Worm (Caenorhabditis elegans): Measurements from ENCODE around the gene F59B10.5.
"Not testable (repeated sequence)": the region's sequence is repeated elsewhere in the genome, so short reads cannot be mapped to it uniquely, and the experiment has no call there.

F59B10.5 gene

DNA sequence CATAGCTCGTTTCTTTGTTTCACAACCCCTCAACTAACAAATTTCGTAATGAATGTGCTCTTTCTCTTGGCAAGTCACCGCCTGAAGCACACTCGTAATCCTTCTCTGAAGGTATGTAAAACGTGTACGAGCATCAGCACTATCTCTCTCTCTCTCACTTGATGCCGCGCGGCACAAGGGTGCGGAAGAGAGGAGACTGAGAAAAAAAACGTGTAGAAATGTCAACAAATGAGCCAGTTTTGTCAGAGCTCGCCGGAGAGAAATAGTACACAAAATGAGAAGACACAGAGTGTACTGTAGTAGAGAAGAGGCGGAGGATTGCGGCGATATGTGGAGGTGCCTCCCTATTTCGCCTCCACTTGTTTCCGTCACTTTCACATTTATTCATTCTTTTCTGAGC, 13.2 kb downstream of the F59B10.5 start, which contains the start of gene F59B10.3:
Gene F59B10.3 (plus strand): TSS at position 301 of the 400 bp plus-strand sequence.
- no peak for TF ChIP-seq unc-62 (GFP tag; optimal IDR thresholded peaks at IDR 0.05)

DNA sequence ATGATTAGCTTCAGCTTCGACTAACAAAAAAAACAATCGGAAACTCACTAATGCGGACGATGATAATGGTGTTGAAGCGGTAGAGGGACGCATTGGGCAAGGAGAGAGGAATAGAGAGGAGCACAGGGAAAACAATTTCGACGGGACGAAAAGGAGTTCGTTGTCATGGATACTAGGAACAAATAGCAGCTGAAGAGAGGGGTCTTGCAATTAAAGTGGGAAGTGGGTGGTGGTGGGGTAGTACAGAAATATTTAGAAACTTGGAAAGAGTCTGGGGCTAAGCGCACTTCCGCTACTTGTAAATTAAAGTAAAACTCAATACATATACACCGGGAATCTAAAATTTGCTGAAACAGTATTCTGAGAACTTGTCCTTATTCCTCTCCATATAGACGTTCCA, 13.7 kb downstream of the F59B10.5 start, which contains the start of gene F59B10.2:
Gene F59B10.2 (minus strand): TSS at position 101 of the 400 bp plus-strand sequence.
- TF ChIP-seq unc-62 (GFP tag; optimal IDR thresholded peaks at IDR 0.05), result no peak

DNA sequence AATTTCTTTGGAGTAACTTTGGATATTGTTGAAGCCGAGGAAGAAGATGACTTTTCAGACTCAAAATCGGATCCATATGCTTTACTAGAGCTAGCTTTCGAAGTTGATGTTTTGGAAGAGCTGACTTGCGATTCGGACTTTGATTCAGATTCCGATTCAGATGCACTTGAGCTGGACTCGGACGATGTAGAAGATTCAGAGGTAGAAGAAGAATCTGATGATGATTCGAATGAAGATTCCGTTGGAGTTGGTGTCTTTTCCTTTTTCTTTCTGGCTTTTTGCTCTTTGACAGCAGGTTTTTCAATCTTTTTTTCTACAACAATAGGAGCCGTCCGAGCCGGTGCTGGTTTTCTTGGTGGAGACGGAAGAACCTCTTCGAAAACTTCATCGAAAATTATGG, 15.6 kb downstream of the F59B10.5 start:
- no peak for TF ChIP-seq unc-62 (GFP tag; optimal IDR thresholded peaks at IDR 0.05)

DNA sequence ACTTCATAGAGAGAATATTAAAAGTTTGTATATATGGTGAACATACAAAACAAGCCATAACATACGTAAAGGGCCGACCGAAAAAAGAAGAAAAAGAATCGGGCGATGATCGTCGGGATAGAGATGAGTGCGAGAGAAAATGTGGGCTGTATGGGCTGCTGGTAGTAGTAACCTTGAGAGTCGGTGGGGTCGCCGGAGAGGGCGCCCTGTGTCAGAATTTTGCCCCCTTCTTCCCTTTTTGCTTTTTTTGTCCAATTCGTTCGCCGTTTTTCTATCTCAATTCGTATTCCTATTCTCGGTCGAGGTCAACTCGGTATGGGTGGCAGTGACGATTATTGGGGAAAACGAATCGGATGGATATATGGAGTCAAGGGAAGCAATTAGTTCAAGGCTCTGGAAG, 17.5 kb downstream of the F59B10.5 start:
- no peak for TF ChIP-seq unc-62 (GFP tag; optimal IDR thresholded peaks at IDR 0.05)

DNA sequence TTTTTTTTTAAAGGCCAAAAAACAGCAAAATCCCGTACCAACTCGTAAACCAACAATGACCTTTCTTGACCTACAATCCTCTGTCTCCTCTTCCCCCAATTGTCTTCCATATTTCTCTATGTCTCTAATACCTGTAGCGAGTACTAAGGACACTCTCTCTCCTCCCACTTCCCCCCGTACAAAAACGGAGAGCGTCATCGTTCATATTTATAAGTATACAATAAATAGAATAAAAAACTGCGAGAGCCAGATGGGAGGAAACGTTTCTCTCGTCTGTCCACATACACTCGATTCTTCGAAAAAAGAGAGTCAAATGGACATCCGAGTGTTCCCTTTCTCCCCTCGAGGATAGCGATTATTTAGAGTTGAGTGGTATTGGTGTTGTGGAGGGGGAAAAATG, 18.8 kb downstream of the F59B10.5 start:
- TF ChIP-seq unc-62 (GFP tag; optimal IDR thresholded peaks at IDR 0.05), result no peak

DNA sequence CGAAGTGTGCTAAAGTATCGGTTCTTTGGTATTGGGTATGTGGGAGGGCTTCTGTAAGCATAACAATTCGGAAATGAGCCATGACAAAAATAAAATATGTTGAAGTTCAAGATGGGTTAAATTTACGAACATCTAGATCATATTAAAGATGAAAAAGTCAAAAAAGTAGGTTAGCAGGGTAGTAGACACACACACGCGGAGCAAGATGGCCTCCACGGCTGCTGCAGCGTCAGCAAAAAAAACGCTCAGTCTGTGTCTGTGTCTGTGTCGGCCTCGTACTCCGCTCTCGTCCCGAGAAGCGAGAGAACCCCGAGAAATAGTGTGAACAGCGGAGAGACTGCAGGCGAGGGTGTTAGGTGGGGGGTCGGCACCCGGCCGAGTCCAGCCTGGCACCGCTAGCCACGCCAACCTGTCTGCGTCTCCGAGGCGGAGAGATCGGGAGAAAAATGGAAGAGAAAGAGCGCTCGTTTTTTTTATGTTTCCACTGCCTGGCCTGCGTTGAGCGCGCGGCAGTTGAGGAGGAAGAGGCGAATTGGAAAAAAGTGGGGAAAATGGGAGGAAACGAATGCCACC, 20.9 kb downstream of the F59B10.5 start, which contains the start of gene myrf-1:
Gene myrf-1 (minus strand): TSS at position 51 of the 573 bp plus-strand sequence.
- no peak for TF ChIP-seq unc-62 (GFP tag; optimal IDR thresholded peaks at IDR 0.05)

DNA sequence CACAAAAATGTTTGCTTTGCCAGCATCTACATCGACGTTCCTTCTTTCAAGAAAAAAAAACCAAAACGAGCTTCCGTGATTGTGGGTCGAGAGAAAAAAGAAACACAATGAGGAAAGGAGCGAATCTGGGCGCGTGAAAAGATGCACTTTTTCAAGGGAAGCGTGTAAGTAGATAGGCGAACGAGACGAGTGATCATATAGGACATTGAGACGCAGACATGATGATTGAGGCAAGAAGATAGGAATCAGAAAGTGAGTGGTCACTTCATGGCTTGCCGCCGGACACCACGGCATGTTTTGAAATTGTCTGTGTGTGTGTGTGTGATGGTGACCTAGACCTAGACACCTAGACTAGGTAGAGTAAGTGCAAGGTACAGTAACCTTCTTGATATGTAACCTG, 21.9 kb downstream of the F59B10.5 start:
- TF ChIP-seq unc-62 (GFP tag; optimal IDR thresholded peaks at IDR 0.05), result no peak

DNA sequence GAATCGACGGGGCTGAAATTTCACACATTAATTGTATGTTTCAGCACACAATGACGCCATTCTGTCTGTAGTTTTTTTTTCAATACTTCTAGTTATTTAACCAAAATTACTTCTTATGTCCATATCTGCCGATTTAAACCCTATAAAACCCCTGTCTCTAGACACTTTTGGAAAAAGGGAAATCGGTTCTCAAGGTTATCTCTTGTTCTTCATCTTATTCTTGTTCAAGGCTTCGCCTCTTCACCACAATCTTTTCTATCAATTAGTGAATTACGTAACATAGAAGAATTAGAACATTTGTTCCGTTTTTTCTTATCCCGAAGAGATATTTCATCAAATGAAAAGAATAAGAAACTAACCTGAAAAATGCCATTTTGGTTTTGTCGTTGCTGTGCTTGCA, 22.8 kb downstream of the F59B10.5 start:
- TF ChIP-seq unc-62 (GFP tag; optimal IDR thresholded peaks at IDR 0.05), result no peak

DNA sequence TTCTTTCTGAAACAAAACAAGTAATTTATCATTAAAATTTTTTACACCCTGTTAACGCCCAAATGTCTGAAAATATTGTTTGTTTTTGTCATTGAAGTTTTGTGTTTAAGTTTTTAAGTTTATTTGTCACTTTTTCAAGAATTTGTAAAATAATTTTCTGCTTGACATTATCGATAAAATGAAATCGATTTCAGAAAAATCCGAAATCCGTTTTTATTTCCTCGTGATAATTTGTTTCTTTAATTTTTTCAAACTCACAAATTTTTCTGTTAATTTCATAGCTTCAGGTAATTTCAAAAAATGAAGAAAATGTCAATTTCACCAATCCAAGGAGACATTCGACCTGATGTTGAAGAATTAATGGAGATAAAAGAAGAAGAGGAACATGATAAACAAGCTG, 27.6 kb downstream of the F59B10.5 start, which contains the start of gene ZK666.12:
Gene ZK666.12 (plus strand): TSS at position 301 of the 400 bp plus-strand sequence.
- TF ChIP-seq unc-62 (GFP tag; optimal IDR thresholded peaks at IDR 0.05), result no peak

DNA sequence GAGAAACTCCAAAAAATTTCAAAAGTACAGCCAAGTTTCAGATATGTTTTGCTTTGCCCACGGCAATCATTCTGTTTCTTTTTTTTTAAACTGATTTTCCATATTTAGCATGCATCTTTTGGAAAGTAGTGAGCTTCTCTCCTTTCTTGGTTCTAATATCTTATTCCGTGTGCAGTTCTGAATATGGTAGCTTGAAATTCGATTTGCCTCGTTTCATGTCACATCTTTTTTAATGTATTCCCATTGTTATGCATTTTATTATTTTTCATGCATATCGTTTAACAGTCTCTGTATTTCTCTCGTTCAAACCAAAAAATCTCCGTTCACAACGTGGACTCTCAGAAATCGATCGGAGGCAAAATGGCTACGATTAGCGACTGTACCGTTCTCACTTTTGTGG, 29.0 kb downstream of the F59B10.5 start, which contains the start of gene ZK666.14:
Gene ZK666.14 (plus strand): TSS at position 301 of the 400 bp plus-strand sequence.
- no peak for TF ChIP-seq unc-62 (GFP tag; optimal IDR thresholded peaks at IDR 0.05)

DNA sequence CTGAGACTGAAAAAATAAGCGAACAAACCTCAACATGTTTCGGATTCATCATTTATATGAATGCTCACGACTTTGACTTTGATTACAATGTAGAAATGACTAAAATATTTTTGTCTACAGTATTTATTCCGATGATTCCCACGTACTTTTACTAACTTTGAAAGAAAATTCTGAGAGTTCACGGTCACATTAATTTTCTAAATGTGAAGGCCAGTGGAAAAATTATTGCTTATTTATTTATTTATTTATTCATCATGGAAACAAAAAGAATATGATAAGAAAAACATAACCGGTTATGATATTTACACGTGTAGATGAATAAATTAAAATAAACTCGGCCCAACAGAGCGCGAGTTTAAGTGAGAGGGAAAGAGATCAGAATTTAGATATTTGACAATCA, 30.4 kb downstream of the F59B10.5 start, which contains the start of gene ZK666.8:
Gene ZK666.8 (minus strand): TSS at position 101 of the 400 bp plus-strand sequence.
- TF ChIP-seq unc-62 (GFP tag; optimal IDR thresholded peaks at IDR 0.05), result not testable (repeated sequence)

DNA sequence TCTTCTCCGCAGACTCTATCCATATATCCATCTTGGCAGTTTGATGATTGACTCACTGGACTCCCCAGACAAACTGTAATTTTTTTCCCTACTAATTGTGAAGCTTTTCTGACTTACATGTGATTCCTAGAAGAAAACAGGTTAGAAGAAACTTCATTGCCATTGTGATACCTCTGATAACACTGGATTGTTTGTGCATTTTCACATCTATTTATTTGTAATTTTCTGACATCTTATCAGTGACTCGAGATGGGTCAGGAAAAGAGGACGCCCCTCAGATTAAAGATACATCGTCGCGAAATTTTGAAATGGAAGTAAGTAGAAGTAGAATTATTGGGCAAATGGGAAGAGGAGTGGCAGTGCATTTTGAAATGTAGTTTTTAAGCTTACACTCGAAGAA, 33.2 kb downstream of the F59B10.5 start, which contains the start of gene clec-61:
Gene clec-61 (minus strand): TSS at position 209 of the 400 bp plus-strand sequence.
- no peak for TF ChIP-seq unc-62 (GFP tag; optimal IDR thresholded peaks at IDR 0.05)

DNA sequence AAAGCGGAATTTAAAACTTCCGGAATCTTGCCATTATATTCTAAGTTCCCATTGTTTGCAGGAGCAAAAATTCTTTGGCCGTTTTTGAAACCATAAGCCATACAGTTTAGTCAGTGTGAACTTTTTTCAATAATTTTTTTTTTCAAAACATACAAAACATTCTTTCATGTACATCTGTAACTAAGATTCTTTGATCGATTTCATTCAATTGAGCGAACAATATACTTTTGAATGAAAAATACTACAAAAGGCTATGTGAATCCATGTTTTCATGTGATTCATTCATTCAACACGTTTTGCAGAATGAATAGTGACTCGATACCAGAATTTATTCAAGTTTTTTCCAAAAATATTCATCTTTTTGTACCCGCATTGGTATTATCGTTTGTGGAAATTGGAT, 36.7 kb downstream of the F59B10.5 start, which contains the start of gene ZK666.15:
Gene ZK666.15 (plus strand): TSS at position 301 of the 400 bp plus-strand sequence.
- TF ChIP-seq unc-62 (GFP tag; optimal IDR thresholded peaks at IDR 0.05), result no peak

DNA sequence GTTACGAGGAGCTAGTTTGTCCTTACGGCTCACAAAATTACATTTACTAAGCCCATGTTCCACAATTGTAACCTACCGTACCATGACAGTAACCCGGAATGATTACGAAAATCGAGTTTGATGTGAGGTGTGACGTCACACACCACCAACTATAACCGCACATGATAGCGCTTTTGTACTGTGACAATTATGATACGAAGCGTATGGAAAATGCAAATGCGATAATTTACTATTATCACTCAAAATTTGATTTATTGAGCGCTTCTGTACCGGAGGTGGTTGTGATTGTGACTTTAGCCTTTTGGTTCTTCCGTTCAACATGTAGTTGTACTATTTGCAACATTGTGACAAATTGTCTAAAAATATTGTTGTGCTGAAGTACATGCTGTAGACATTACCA, 37.8 kb downstream of the F59B10.5 start:
- no peak for TF ChIP-seq unc-62 (GFP tag; optimal IDR thresholded peaks at IDR 0.05)

DNA sequence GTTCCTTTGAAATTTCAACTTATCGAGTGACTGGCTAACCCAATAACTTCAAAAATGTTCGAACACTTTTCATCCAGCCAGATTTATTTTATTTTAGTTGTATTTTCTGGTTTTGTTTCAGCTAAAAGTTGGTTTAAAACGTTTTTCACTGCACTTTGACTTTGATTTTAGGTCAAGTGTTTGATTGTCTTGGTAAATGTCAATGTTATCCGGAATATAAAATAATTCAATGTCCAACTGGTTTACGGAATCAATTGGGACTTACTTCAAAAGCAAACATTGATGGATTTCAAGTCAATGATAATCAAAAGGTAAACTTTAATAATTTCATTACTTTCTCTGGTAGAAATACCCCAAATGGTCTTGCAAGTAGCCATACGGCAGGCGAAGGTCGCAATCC, 39.6 kb downstream of the F59B10.5 start:
- TF ChIP-seq unc-62 (GFP tag; optimal IDR thresholded peaks at IDR 0.05), result no peak

DNA sequence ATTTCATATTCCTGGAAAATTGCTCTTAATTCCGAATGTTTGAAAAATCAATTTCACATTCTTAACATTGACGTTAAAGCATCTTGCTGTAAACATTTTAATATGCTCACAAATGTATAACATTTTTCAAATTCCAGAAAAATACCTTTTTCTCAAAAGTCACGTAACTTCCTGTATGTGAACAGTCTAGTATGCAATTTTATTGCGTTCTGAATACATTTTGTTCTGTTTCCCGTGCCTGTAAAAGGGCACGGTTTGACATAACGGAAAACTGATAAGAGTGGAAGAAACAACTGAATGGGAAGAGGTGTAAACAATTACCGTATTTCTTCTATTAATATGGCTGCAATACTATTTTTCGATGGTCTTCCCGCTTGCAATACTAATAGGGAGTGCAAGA, 40.6 kb downstream of the F59B10.5 start:
- no peak for TF ChIP-seq unc-62 (GFP tag; optimal IDR thresholded peaks at IDR 0.05)

DNA sequence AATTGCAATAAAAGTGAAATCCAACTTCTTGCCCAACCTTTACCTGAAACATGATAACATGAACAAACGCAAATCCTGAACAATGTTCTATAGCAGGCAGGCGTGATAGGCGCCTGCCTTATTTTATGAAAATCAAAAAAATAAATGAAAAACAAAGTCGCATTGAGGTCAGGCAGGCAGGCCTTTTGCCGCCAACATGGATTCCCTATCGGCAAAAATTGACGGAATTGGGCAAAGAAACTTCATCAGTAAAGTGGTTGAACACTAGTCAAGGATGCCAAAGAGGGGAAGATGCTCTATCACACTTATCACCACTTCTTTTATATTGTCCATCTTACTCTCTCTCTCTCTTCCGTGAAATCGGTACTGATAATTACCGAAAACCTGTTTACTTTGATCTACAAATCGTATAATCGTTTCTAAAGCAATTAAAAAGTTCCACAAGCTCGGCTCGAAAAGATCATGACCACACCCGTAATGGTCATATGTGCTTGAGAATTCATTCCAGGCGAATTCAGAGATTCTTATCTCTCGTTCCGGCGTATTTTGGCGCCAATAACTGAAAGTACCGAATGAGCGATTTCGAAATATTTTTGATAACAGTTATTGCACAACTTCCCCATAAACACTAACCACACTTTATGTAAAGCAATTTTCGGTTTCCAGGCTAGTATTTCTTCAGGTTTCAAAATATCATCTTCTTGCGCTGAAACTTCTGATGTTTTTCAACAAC, 41.5 kb downstream of the F59B10.5 start, which contains the start of the genes clec-60 and ZK666.11:
Gene clec-60 (minus strand): TSS at position 51 of the 733 bp plus-strand sequence.
Gene ZK666.11 (plus strand): TSS at position 699 of the 733 bp plus-strand sequence.
- TF ChIP-seq unc-62 (GFP tag; optimal IDR thresholded peaks at IDR 0.05), result no peak
